Fruit fly (Drosophila melanogaster) whole organism, adult: ENCODE data around the gene CG42553.

ENCODE experiments used
- CG11617 ChIP-seq: fragments of 200-800 bp; sonication (Bioruptor generic); optimal IDR thresholded peaks from 2 replicates; lab custom pipeline; 2017; ENCODE audit warnings: mild to moderate bottlenecking, missing biosample characterization, missing genetic modification reagents, missing genetic modification characterization
- CG12768 ChIP-seq: fragments of 200-800 bp; sonication (Bioruptor generic); optimal IDR thresholded peaks from 2 replicates; lab custom pipeline; 2017; ENCODE audit warnings: missing biosample characterization, missing genetic modification characterization, mild to moderate bottlenecking, moderate library complexity, missing genetic modification reagents
- CG14711 ChIP-seq: fragments of 200-800 bp; sonication (Bioruptor generic); optimal IDR thresholded peaks from 2 replicates; lab custom pipeline; 2018; ENCODE audit warnings: missing biosample characterization, mild to moderate bottlenecking, missing genetic modification characterization, moderate library complexity
- CG33017 ChIP-seq: fragments of 200-800 bp; sonication (Bioruptor generic); optimal IDR thresholded peaks from 2 replicates; lab custom pipeline; 2018; ENCODE audit warnings: missing biosample characterization, mild to moderate bottlenecking, missing genetic modification characterization, moderate library complexity
- CG5204 ChIP-seq: fragments of 200-800 bp; sonication (Bioruptor generic); optimal IDR thresholded peaks from 2 replicates; lab custom pipeline; 2016; ENCODE audit warnings: missing biosample characterization, missing genetic modification characterization
- CG7045 ChIP-seq: fragments of 200-800 bp; sonication (Bioruptor generic); optimal IDR thresholded peaks from 2 replicates; lab custom pipeline; 2017; ENCODE audit warnings: missing biosample characterization, mild to moderate bottlenecking, missing genetic modification characterization
- CG7101 ChIP-seq: fragments of 200-800 bp; sonication (Bioruptor generic); optimal IDR thresholded peaks from 2 replicates; lab custom pipeline; 2018; ENCODE audit warnings: missing biosample characterization, mild to moderate bottlenecking, missing genetic modification characterization, moderate library complexity
- Clk ChIP-seq: fragments of 200-800 bp; sonication (Bioruptor generic); optimal IDR thresholded peaks from 2 replicates; lab custom pipeline; 2017; ENCODE audit warnings: missing biosample characterization, missing genetic modification characterization
- Crg-1 ChIP-seq: fragments of 200-800 bp; sonication (Bioruptor generic); optimal IDR thresholded peaks from 2 replicates; lab custom pipeline; 2016; ENCODE audit warnings: missing biosample characterization, missing genetic modification characterization
- Hr96 ChIP-seq: fragments of 200-800 bp; sonication (Bioruptor generic); optimal IDR thresholded peaks from 2 replicates; lab custom pipeline; 2016; ENCODE audit warnings: missing biosample characterization, missing genetic modification characterization
- Mnt ChIP-seq: fragments of 200-800 bp; sonication (Bioruptor generic); optimal IDR thresholded peaks from 2 replicates; lab custom pipeline; 2016; ENCODE audit warnings: missing biosample characterization, mild to moderate bottlenecking, missing genetic modification characterization
- bab1 ChIP-seq: fragments of 200-800 bp; sonication (Bioruptor generic); optimal IDR thresholded peaks from 3 replicates; lab custom pipeline; 2019; ENCODE audit warnings: missing biosample characterization, mild to moderate bottlenecking, missing genetic modification characterization, moderate library complexity
- cic ChIP-seq: fragments of 200-800 bp; sonication (Bioruptor generic); optimal IDR thresholded peaks from 2 replicates; lab custom pipeline; 2017; ENCODE audit warnings: missing biosample characterization, mild to moderate bottlenecking, missing genetic modification characterization, moderate library complexity
- cnc ChIP-seq, 2 experiments: fragments of >200 bp; optimal IDR thresholded peaks; 2 replicates each; lab custom pipeline; 2017
- kay ChIP-seq: fragments of 200-800 bp; sonication (Bioruptor generic); peaks from one replicate; lab custom pipeline; 2016; ENCODE audit warnings: missing biosample characterization, missing genetic modification characterization, borderline replicate concordance
- ovo ChIP-seq: fragments of 200-800 bp; sonication (Bioruptor generic); optimal IDR thresholded peaks from 2 replicates; lab custom pipeline; 2016; ENCODE audit warnings: missing biosample characterization, missing genetic modification characterization
- pad ChIP-seq: fragments of 200-800 bp; sonication (Bioruptor generic); optimal IDR thresholded peaks from 3 replicates; lab custom pipeline; 2017; ENCODE audit warnings: missing biosample characterization, missing genetic modification characterization, mild to moderate bottlenecking, moderate library complexity, missing genetic modification reagents
- tj ChIP-seq: fragments of 200-800 bp; sonication (Bioruptor generic); optimal IDR thresholded peaks from 3 replicates; lab custom pipeline; 2017; ENCODE audit warnings: missing biosample characterization, mild to moderate bottlenecking, missing genetic modification characterization, moderate library complexity
- toe ChIP-seq: fragments of 200-800 bp; sonication (Bioruptor generic); optimal IDR thresholded peaks from 2 replicates; lab custom pipeline; 2016; ENCODE audit warnings: missing biosample characterization, missing genetic modification characterization

Gene CG42553

dm6 chr3L:804557-805260 is 29.2 kb upstream of the CG42553 start:
- TF ChIP-seq kay (GFP tag; lab: Kevin White, UChicago) (no peak), pad (GFP tag; lab: Kevin White, UChicago) (peak; percentile 82), CG33017 (tag; lab: Kevin White, UChicago) (no peak), toe (GFP tag; lab: Kevin White, UChicago) (no peak), CG5204 (GFP tag; lab: Kevin White, UChicago) (peak; percentile 23), cnc (optimal IDR thresholded peaks at IDR 0.05; lab: Kevin White, UChicago) (no peak)

dm6 chr3L:805642-806218 is 28.2 kb upstream of the CG42553 start:
- TF ChIP-seq Hr96 (GFP tag; lab: Kevin White, UChicago), result no peak
- TF ChIP-seq Crg-1 (GFP tag; lab: Kevin White, UChicago), result no peak
- TF ChIP-seq CG12768, result no peak
- TF ChIP-seq CG33017 (tag; lab: Kevin White, UChicago), result no peak
- no peak for TF ChIP-seq cnc (optimal IDR thresholded peaks at IDR 0.05; lab: Kevin White, UChicago)
- TF ChIP-seq toe (GFP tag; lab: Kevin White, UChicago), result no peak
- no peak for TF ChIP-seq CG5204 (GFP tag; lab: Kevin White, UChicago)
- TF ChIP-seq CG14711, result no peak
- TF ChIP-seq tj (GFP tag; lab: Kevin White, UChicago), result no peak
- TF ChIP-seq kay (GFP tag; lab: Kevin White, UChicago), result no peak
- no peak for TF ChIP-seq CG11617 (GFP tag; lab: Kevin White, UChicago)
- TF ChIP-seq bab1 (GFP tag; lab: Kevin White, UChicago), result no peak
- no peak for TF ChIP-seq Mnt (GFP tag; lab: Kevin White, UChicago)
- no peak for TF ChIP-seq pad (GFP tag; lab: Kevin White, UChicago)
- TF ChIP-seq cic (GFP tag; lab: Kevin White, UChicago), result no peak
- no peak for TF ChIP-seq CG7101 (tag; lab: Kevin White, UChicago)
- no peak for TF ChIP-seq ovo (GFP tag; lab: Kevin White, UChicago)

DNA sequence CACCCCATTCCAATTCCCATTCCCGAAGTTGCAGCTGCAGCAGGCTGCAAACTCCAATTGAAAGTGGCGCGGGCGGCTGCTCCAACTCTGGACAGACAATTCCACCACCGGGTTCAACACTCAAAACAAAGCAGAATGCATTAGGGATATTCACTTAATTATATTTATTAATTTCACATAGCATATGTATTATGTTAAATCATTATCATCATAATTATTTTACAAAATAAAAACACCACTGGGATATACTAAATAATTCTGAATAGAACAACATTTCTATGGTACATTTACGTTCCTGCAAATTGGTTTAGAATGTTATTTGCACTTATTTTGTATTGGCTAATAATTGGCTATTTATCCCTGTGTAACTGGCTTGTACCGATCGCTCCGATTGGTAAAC is 26.4 kb upstream of the CG42553 start:
- no peak for TF ChIP-seq kay (GFP tag; lab: Kevin White, UChicago)
- TF ChIP-seq CG14711, result no peak

DNA sequence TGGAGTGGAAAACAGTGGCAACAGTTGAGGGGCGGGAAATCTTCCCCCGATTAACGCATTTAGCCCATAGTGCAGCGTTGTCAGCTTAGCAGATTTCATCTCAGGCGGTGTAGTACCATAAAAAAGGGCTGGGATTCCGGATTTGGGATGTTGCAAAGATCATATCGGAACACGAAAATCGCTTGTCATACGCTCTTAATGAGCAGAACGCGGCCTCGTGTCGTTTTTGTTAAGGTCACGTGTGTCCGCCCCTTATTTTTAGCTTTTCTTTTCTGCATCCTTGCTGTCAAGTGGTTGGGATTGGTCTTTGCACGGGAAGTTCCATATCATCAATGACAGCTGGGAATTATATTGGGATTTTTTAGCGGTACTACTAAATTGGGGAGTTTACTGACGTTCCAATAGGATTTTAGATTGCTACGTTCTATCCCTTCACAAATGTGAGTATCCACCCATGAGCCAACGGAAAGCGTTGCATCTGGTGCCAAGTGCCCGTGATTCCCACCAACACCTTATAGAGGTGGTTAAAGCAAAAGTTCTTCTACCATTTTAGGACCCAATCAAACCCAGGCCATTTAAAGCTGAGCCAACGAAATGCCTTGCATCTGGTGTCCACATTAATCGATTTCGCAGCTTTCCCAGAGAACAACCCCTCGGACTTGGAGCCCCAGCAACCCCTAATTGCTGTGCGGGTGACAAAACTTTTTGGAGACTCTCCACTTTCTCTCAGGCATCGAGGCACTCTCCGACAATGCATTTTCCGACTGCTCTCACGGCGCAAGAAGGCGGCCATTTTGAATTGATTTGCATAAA is 25.0 kb upstream of the CG42553 start:
- TF ChIP-seq pad (GFP tag; lab: Kevin White, UChicago) (peak; percentile 82), bab1 (GFP tag; lab: Kevin White, UChicago) (no peak)

dm6 chr3L:809538-809805 is 24.4 kb upstream of the CG42553 start:
- TF ChIP-seq CG7045 (GFP tag; lab: Kevin White, UChicago), result no peak
- TF ChIP-seq cnc (optimal IDR thresholded peaks at IDR 0.05; lab: Kevin White, UChicago), result no peak

dm6 chr3L:810038-810644 is 23.8 kb upstream of the CG42553 start:
- TF ChIP-seq tj (GFP tag; lab: Kevin White, UChicago) (no peak), CG33017 (tag; lab: Kevin White, UChicago) (no peak), cic (GFP tag; lab: Kevin White, UChicago) (no peak), cnc (optimal IDR thresholded peaks at IDR 0.05; lab: Kevin White, UChicago) (no peak), ovo (GFP tag; lab: Kevin White, UChicago) (no peak), toe (GFP tag; lab: Kevin White, UChicago) (no peak), CG14711 (no peak), Clk (GFP tag; lab: Kevin White, UChicago) (no peak)

DNA sequence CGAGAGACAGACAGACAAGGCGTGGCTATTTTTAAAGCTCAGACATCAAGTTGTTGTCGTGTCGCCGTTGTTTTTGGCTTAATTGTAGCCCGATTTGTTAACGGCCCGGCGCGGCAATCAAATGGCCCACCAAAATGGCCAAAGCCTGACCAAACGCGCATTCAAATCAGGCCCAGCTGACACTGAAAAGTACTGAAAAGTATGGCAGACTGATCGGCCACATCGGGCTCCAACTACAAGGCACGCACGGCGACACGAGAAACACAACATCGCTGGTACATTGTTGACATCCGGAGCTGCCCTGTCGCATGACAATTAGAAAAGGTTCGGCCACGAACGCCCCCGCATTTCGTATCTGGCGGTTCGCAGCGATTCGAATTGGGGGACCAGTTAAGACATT is 22.1 kb upstream of the CG42553 start:
- TF ChIP-seq CG7045 (GFP tag; lab: Kevin White, UChicago), result no peak
- no peak for TF ChIP-seq Hr96 (GFP tag; lab: Kevin White, UChicago)
- no peak for TF ChIP-seq Crg-1 (GFP tag; lab: Kevin White, UChicago)
- no peak for TF ChIP-seq kay (GFP tag; lab: Kevin White, UChicago)
- no peak for TF ChIP-seq ovo (GFP tag; lab: Kevin White, UChicago)
- no peak for TF ChIP-seq CG12768
- no peak for TF ChIP-seq toe (GFP tag; lab: Kevin White, UChicago)
